Worm (Caenorhabditis elegans) whole organism, L1 larva: ENCODE results near the gene cpna-5.

Source experiments
- C04F5.9 ChIP-seq: sonication (generic microtip); optimal IDR thresholded peaks from 2 replicates; lab custom pipeline; 2016; ENCODE audit warnings: missing genetic modification characterization, missing compliant biosample characterization
- ceh-90 ChIP-seq: sonication (generic microtip); optimal IDR thresholded peaks from 2 replicates; lab custom pipeline; 2016; ENCODE audit warnings: missing genetic modification characterization, missing compliant biosample characterization
- pag-3 ChIP-seq: sonication (generic microtip); optimal IDR thresholded peaks from 2 replicates; lab custom pipeline; 2017; ENCODE audit warnings: missing genetic modification characterization, mild to moderate bottlenecking, missing compliant biosample characterization, antibody characterized with exemption, borderline replicate concordance; ENCODE audit not compliant: insufficient read depth
- pqm-1 ChIP-seq: sonication (generic microtip); optimal IDR thresholded peaks from 3 replicates; lab custom pipeline; 2017; ENCODE audit warnings: missing biosample characterization, missing genetic modification characterization
- swsn-7 ChIP-seq: sonication (generic microtip); optimal IDR thresholded peaks from 2 replicates; lab custom pipeline; 2016; ENCODE audit warnings: missing genetic modification characterization, missing compliant biosample characterization

ce11 chrII:7697156-7697555, 21.2 kb downstream of the cpna-5 start:
- TF ChIP-seq swsn-7 (tag; lab: Kevin White, UChicago) (no peak), ceh-90 (tag; lab: Kevin White, UChicago) (no peak), C04F5.9 (no peak), pqm-1 (tag; lab: Kevin White, UChicago) (no peak), pag-3 (tag; lab: Kevin White, UChicago) (no peak)
